Worm (Caenorhabditis elegans) whole organism, L3 larva: Measurements from ENCODE around the gene C35D10.8.

Source experiments
- ceh-16 ChIP-seq: sonication (generic microtip); optimal IDR thresholded peaks from 2 replicates; lab custom pipeline; 2017; ENCODE audit warnings: missing biosample characterization, missing genetic modification characterization
- fkh-10 ChIP-seq: sonication (generic microtip); optimal IDR thresholded peaks from 2 replicates; lab custom pipeline; 2017; ENCODE audit warnings: missing biosample characterization, missing genetic modification reagents, missing genetic modification characterization
- fkh-2 ChIP-seq: fragments of 150-350 bp; optimal IDR thresholded peaks from 2 replicates; lab custom pipeline; 2014; ENCODE audit warnings: missing biosample characterization, missing genetic modification reagents, missing genetic modification characterization
- nhr-77 ChIP-seq: fragments of 150-350 bp; optimal IDR thresholded peaks from 2 replicates; lab custom pipeline; 2014; ENCODE audit warnings: missing biosample characterization, missing genetic modification characterization
- pha-4 ChIP-seq: fragments of 150-350 bp; optimal IDR thresholded peaks from 2 replicates; lab custom pipeline; 2014; ENCODE audit warnings: missing biosample characterization, missing genetic modification reagents, missing genetic modification characterization
- unc-39 ChIP-seq: sonication (generic microtip); optimal IDR thresholded peaks from 4 replicates; lab custom pipeline; 2017; ENCODE audit warnings: missing biosample characterization, missing genetic modification characterization
- unc-62 ChIP-seq: fragments of 150-350 bp; sonication (generic microtip); optimal IDR thresholded peaks from 4 replicates; lab custom pipeline; 2014; ENCODE audit warnings: missing biosample characterization, missing genetic modification reagents, missing genetic modification characterization

ce11 chrIII:4866762-4867161 is 11.7 kb downstream of the C35D10.8 start, which contains the start of gene C35D10.17:
- no peak for TF ChIP-seq unc-62
- TF ChIP-seq pha-4 (tag; lab: Kevin White, UChicago) = no peak
- no peak for TF ChIP-seq fkh-2
- TF ChIP-seq unc-39 (tag; lab: Kevin White, UChicago) = no peak
- TF ChIP-seq nhr-77 (tag; lab: Kevin White, UChicago) = no peak
- TF ChIP-seq fkh-10 (GFP tag; lab: Kevin White, UChicago) = no peak
- TF ChIP-seq ceh-16 = no peak
